Worm (Caenorhabditis elegans) whole organism, midembryonic: ENCODE data around the gene abi-1.
A peak's percentile ranks its signal among the peaks of the same experiment; 100 is the strongest.

ENCODE experiments used
- T22C8.4 ChIP-seq: fragments of 200-800 bp; sonication (Bioruptor generic); IDR thresholded peaks from 2 replicates; pipeline ENCODE4 v1.3.6; 2022; ENCODE audit warnings: missing genetic modification characterization, missing compliant biosample characterization
- cog-1 ChIP-seq: sonication (generic microtip); optimal IDR thresholded peaks from 2 replicates; lab custom pipeline; 2016; ENCODE audit warnings: missing genetic modification characterization, missing compliant biosample characterization
- flt-1 ChIP-seq: fragments of 200-800 bp; sonication (Bioruptor generic); IDR thresholded peaks from 2 replicates; pipeline ENCODE4 v1.3.6; 2022; ENCODE audit warnings: missing genetic modification characterization, missing compliant biosample characterization
- klf-2 ChIP-seq: fragments of 200-800 bp; sonication (Bioruptor generic); conservative IDR thresholded peaks from 2 replicates; pipeline ENCODE4 v1.3.6; 2022; ENCODE audit warnings: missing genetic modification reagents, missing genetic modification characterization, missing compliant biosample characterization
- med-1 ChIP-seq: sonication (generic microtip); optimal IDR thresholded peaks from 2 replicates; lab custom pipeline; 2017; ENCODE audit warnings: missing genetic modification characterization, mild to moderate bottlenecking, missing compliant biosample characterization, antibody characterized with exemption, missing genetic modification reagents; ENCODE audit not compliant: insufficient read depth
- ref-1 ChIP-seq: fragments of 200-800 bp; sonication (Bioruptor generic); conservative IDR thresholded peaks from 2 replicates; pipeline ENCODE4 v1.3.6; 2022; ENCODE audit warnings: missing genetic modification reagents, missing genetic modification characterization, missing compliant biosample characterization
- tab-1 ChIP-seq: fragments of 200-800 bp; sonication (Bioruptor generic); IDR thresholded peaks from 2 replicates; pipeline ENCODE4 v1.3.6; 2022; ENCODE audit warnings: missing genetic modification characterization, missing compliant biosample characterization
- ztf-23 ChIP-seq: fragments of 200-800 bp; sonication (Bioruptor generic); IDR thresholded peaks from 2 replicates; pipeline ENCODE4 v1.3.6; 2022; ENCODE audit warnings: missing genetic modification reagents, missing genetic modification characterization, missing compliant biosample characterization
- ztf-29 ChIP-seq: fragments of 200-800 bp; sonication (Bioruptor generic); IDR thresholded peaks from 2 replicates; pipeline ENCODE4 v1.3.6; 2022; ENCODE audit warnings: missing genetic modification reagents, missing genetic modification characterization, missing compliant biosample characterization

The abi-1 gene

DNA sequence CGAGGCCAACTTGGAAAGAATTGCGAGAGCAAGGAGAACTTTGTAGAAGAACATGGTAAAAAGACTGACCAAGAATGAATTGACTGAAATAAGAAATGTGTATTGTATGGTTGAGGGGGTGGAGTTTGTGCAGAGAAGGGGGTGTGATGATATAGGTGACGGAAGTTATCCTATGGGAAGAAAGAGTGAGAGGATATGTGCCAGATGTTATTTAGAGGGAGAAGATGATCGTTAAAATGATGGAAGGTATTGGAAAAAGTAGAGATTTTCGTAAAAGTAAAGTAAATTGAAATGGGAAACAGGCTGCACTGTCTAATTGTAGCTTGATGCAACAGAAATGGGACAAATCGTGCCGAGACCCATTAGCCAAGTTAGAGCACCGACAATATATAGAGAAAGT lies 35.6 kb downstream of the abi-1 start, which contains the start of gene sdz-21:
Gene sdz-21, minus strand, starts transcription at position 101 of the 400 bp plus-strand sequence.
- no peak for TF ChIP-seq ztf-29
- no peak for TF ChIP-seq T22C8.4 (GFP tag; lab: Robert Waterston, UW)
- no peak for TF ChIP-seq cog-1
- no peak for TF ChIP-seq med-1
- TF ChIP-seq flt-1, result no peak
- no peak for TF ChIP-seq klf-2 (GFP tag; lab: Robert Waterston, UW)
- TF ChIP-seq tab-1 (GFP tag; lab: Robert Waterston, UW), result no peak
- TF ChIP-seq ref-1 (GFP tag; lab: Robert Waterston, UW), result no peak
- no peak for TF ChIP-seq ztf-23 (GFP tag; lab: Robert Waterston, UW)

DNA sequence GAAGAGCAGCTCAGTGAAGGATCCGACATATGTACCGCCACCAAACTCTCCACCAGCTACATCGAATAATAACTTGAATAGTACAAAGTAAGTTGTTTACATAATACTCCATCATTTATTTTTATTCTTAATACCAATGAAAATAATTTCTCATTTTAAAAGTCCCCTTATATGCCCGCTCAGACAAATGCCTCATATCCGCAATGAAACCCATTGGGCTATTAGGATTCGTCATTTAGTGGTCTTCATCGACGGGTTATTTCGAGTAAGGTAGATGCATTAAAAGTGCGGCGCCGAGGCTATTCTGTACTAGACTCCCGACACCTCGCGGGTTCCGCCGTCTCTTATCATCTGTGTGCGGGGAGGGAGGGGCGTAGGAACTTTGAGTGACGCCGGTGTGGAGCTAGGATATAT lies 38.8 kb downstream of the abi-1 start:
- TF ChIP-seq cog-1 (no peak), ztf-23 (GFP tag; lab: Robert Waterston, UW) (0 out of 2 replicates have a peak, but pooled peaks have one; percentile 13)

DNA sequence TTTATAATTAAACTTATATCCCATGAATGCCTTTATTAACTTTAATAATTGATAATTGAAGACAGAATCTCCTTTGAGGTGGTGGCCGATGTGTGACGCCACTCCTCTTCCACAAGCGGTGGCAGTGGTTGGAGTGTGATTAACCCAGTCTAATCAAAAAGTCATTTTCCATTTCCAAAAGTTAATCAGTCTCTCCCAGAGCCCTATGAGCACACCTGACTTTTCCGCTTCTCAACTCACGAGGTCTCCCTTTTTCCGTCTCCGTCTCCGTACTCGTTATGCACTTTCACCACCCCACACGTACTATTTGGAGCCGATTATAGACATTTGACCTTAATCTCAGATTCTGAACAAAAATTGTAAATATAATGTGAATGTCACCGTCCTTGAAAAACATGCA lies 49.8 kb downstream of the abi-1 start:
- no peak for TF ChIP-seq klf-2 (GFP tag; lab: Robert Waterston, UW)
- no peak for TF ChIP-seq cog-1
- TF ChIP-seq T22C8.4 (GFP tag; lab: Robert Waterston, UW), result no peak
- no peak for TF ChIP-seq ztf-29
- TF ChIP-seq med-1, result no peak
- TF ChIP-seq flt-1, result no peak
- no peak for TF ChIP-seq tab-1 (GFP tag; lab: Robert Waterston, UW)
- TF ChIP-seq ref-1 (GFP tag; lab: Robert Waterston, UW), result no peak
- TF ChIP-seq ztf-23 (GFP tag; lab: Robert Waterston, UW), result no peak
